Comparison of ENCODE assay signal across 3 fruit fly cellular contexts in the genomic region with DNA sequence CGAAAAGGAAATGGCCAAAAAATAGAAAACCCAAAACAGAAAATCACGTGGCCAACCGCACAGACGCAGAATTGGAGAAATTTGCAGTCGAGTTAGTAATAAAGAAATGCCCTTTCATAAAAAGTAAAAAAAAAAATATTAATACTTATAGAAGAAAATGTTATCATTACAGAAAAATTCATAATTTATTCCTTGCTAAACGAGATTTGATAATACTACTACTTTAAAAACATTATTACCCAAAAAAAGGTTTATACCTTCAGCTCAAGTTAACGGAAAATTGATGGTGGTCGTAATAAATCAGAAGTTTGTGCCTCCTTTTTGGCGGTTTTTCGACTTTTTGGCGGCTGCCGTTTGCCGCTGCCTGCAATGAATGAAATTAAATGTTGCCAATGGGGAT.
A peak's percentile ranks its signal among the peaks of the same experiment; 100 is the strongest.
TF ChIP-seq lines count a peak whose summit lies in the region.

No protein-coding gene starts in this region.

- no peak for TF ChIP-seq CTCF in whole organism, embryonic (GFP tag; optimal IDR thresholded peaks at IDR 0.05; lab: Kevin White, UChicago)

TF ChIP-seq in whole organism, embryonic, 481 proteins besides CTCF, POLR2A, EP300 and RAD21:
- TF ChIP-seq Drgx (GFP tag; IDR thresholded peaks at IDR 0.05; lab: Robert Waterston, UW), result peak; percentile 36; the same call in 1 of the 2 replicates
- TF ChIP-seq kah (GFP tag; optimal IDR thresholded peaks at IDR 0.05; lab: Kevin White, UChicago), result no peak
- no peak for TF ChIP-seq twi (tag; optimal IDR thresholded peaks at IDR 0.05; lab: Kevin White, UChicago)
- TF ChIP-seq yki (optimal IDR thresholded peaks at IDR 0.05; lab: Kevin White, UChicago), result no peak
- no peak for TF ChIP-seq Ravus (GFP tag; IDR thresholded peaks at IDR 0.05; lab: Robert Waterston, UW)

TF ChIP-seq in whole organism, prepupa, 60 proteins besides CTCF, POLR2A, EP300 and RAD21 (continues in another document):
- TF ChIP-seq topi (GFP tag; optimal IDR thresholded peaks at IDR 0.05; lab: Kevin White, UChicago), result no peak
- no peak for TF ChIP-seq Met (GFP tag; optimal IDR thresholded peaks at IDR 0.05; lab: Kevin White, UChicago)
- peak; percentile 54 for TF ChIP-seq Hr4 (GFP tag; optimal IDR thresholded peaks at IDR 0.05; lab: Kevin White, UChicago)
- TF ChIP-seq CG31627 (GFP tag; optimal IDR thresholded peaks at IDR 0.05; lab: Kevin White, UChicago), result no peak
- peak; percentile 33 for TF ChIP-seq dac (GFP tag; optimal IDR thresholded peaks at IDR 0.05; lab: Kevin White, UChicago)
- peak; percentile 8 for TF ChIP-seq OdsH (GFP tag; optimal IDR thresholded peaks at IDR 0.05; lab: Kevin White, UChicago)
- TF ChIP-seq CG6163 (GFP tag; IDR thresholded peaks at IDR 0.05; lab: Robert Waterston, UW), result no peak
- TF ChIP-seq CG32006 (GFP tag; optimal IDR thresholded peaks at IDR 0.05; lab: Kevin White, UChicago), result peak; percentile 59
- TF ChIP-seq Eip78C (GFP tag; lab: Kevin White, UChicago), result peak; percentile 23
- TF ChIP-seq Gug (GFP tag; IDR thresholded peaks at IDR 0.05; lab: Robert Waterston, UW), result no peak
- no peak for TF ChIP-seq CG1621 (tag; optimal IDR thresholded peaks at IDR 0.05; lab: Kevin White, UChicago)
- no peak for TF ChIP-seq fd59A (GFP tag; optimal IDR thresholded peaks at IDR 0.05; lab: Kevin White, UChicago)
- TF ChIP-seq lz (GFP tag; optimal IDR thresholded peaks at IDR 0.05; lab: Kevin White, UChicago), result no peak
- no peak for TF ChIP-seq Sox15 (GFP tag; optimal IDR thresholded peaks at IDR 0.05; lab: Kevin White, UChicago)
- no peak; the same call in 1 of the 3 replicates for TF ChIP-seq CG8119 (GFP tag; IDR thresholded peaks at IDR 0.05; lab: Robert Waterston, UW)
- no peak for TF ChIP-seq CG3032 (tag; optimal IDR thresholded peaks at IDR 0.05; lab: Kevin White, UChicago)
- no peak for TF ChIP-seq Hr39 (GFP tag; optimal IDR thresholded peaks at IDR 0.05; lab: Kevin White, UChicago)
- TF ChIP-seq CG7368 (GFP tag; optimal IDR thresholded peaks at IDR 0.05; lab: Kevin White, UChicago), result no peak
- no peak for TF ChIP-seq Eip93F (GFP tag; optimal IDR thresholded peaks at IDR 0.05; lab: Kevin White, UChicago)
- TF ChIP-seq CG10631 (GFP tag; optimal IDR thresholded peaks at IDR 0.05; lab: Kevin White, UChicago), result no peak
- TF ChIP-seq Ets96B (tag; optimal IDR thresholded peaks at IDR 0.05; lab: Kevin White, UChicago), result no peak
- TF ChIP-seq Hr38 (GFP tag; optimal IDR thresholded peaks at IDR 0.05; lab: Kevin White, UChicago), result no peak
- no peak for TF ChIP-seq CG6792 (GFP tag; optimal IDR thresholded peaks at IDR 0.05; lab: Kevin White, UChicago)
- TF ChIP-seq Eip75B (GFP tag; optimal IDR thresholded peaks at IDR 0.05; lab: Kevin White, UChicago), result no peak
- TF ChIP-seq Blimp-1 (GFP tag; optimal IDR thresholded peaks at IDR 0.05; lab: Kevin White, UChicago), result no peak
- no peak for TF ChIP-seq CG8319 (GFP tag; optimal IDR thresholded peaks at IDR 0.05; lab: Kevin White, UChicago)
- no peak for TF ChIP-seq achi (GFP tag; optimal IDR thresholded peaks at IDR 0.05; lab: Kevin White, UChicago)
- no peak for TF ChIP-seq fkh (GFP tag; optimal IDR thresholded peaks at IDR 0.05; lab: Kevin White, UChicago)
- no peak for TF ChIP-seq CG11294 (GFP tag; IDR thresholded peaks at IDR 0.05; lab: Robert Waterston, UW)
- TF ChIP-seq salr (GFP tag; optimal IDR thresholded peaks at IDR 0.05; lab: Kevin White, UChicago), result no peak
- no peak for TF ChIP-seq fd85E (GFP tag; optimal IDR thresholded peaks at IDR 0.05; lab: Kevin White, UChicago)
- no peak for TF ChIP-seq Sox14 (GFP tag; optimal IDR thresholded peaks at IDR 0.05; lab: Kevin White, UChicago)
- no peak for TF ChIP-seq CG10669 (GFP tag; optimal IDR thresholded peaks at IDR 0.05; lab: Kevin White, UChicago)
- no peak for TF ChIP-seq CG16779 (tag; optimal IDR thresholded peaks at IDR 0.05; lab: Kevin White, UChicago)
- no peak for TF ChIP-seq acj6 (GFP tag; optimal IDR thresholded peaks at IDR 0.05; lab: Kevin White, UChicago)
- TF ChIP-seq svp (GFP tag; lab: Kevin White, UChicago), result no peak
- peak; percentile 59 for TF ChIP-seq CG6276 (GFP tag; optimal IDR thresholded peaks at IDR 0.05; lab: Kevin White, UChicago)
- no peak for TF ChIP-seq Ets21C (GFP tag; optimal IDR thresholded peaks at IDR 0.05; lab: Kevin White, UChicago)
- TF ChIP-seq pdm3 (GFP tag; optimal IDR thresholded peaks at IDR 0.05; lab: Kevin White, UChicago), result no peak
- no peak for TF ChIP-seq CG4318 (GFP tag; optimal IDR thresholded peaks at IDR 0.05; lab: Kevin White, UChicago)
- TF ChIP-seq vri (GFP tag; optimal IDR thresholded peaks at IDR 0.05; lab: Kevin White, UChicago), result no peak
- TF ChIP-seq CG6808 (GFP tag; optimal IDR thresholded peaks at IDR 0.05; lab: Kevin White, UChicago), result no peak
- no peak for TF ChIP-seq CG34406 (GFP tag; optimal IDR thresholded peaks at IDR 0.05; lab: Kevin White, UChicago)
- no peak for TF ChIP-seq spab (GFP tag; optimal IDR thresholded peaks at IDR 0.05; lab: Kevin White, UChicago)

TF ChIP-seq in whole organism, pupa, 21 proteins besides CTCF, POLR2A, EP300 and RAD21:
- TF ChIP-seq rn (GFP tag; IDR thresholded peaks at IDR 0.05; lab: Robert Waterston, UW) (no peak), EcR (GFP tag; optimal IDR thresholded peaks at IDR 0.05; lab: Kevin White, UChicago) (no peak), gl (tag; optimal IDR thresholded peaks at IDR 0.05; lab: Kevin White, UChicago) (no peak), CG17806 (tag; optimal IDR thresholded peaks at IDR 0.05; lab: Kevin White, UChicago) (no peak), CG14655 (GFP tag; optimal IDR thresholded peaks at IDR 0.05; lab: Kevin White, UChicago) (peak; percentile 48), CG4496 (GFP tag; IDR thresholded peaks at IDR 0.05; lab: Robert Waterston, UW) (no peak)
